Fruit fly (Drosophila melanogaster) whole organism, embryonic: ENCODE results near the gene fliI.

Experiments used
- Atf6 ChIP-seq: fragments of 200-800 bp; sonication (Bioruptor generic); IDR thresholded peaks from 2 replicates; pipeline ENCODE4 v1.3.6; 2022; ENCODE audit warnings: missing biosample characterization, missing genetic modification characterization
- Bgb ChIP-seq: fragments of 200-800 bp; sonication (Bioruptor generic); IDR thresholded peaks from 2 replicates; pipeline ENCODE4 v1.3.6; 2022; ENCODE audit warnings: missing biosample characterization, missing genetic modification characterization; ENCODE audit not compliant: partially characterized antibody
- CG10462 ChIP-seq: fragments of 200-800 bp; sonication (Bioruptor generic); optimal IDR thresholded peaks from 2 replicates; lab custom pipeline; 2016; ENCODE audit warnings: missing biosample characterization, missing genetic modification characterization
- CG10654 ChIP-seq: fragments of 200-800 bp; sonication (Bioruptor generic); optimal IDR thresholded peaks from 2 replicates; lab custom pipeline; 2016; ENCODE audit warnings: missing biosample characterization, missing genetic modification characterization
- CG11695 ChIP-seq: fragments of 200-800 bp; sonication (Bioruptor generic); IDR thresholded peaks from 3 replicates; pipeline ENCODE4 v1.3.6; 2022; ENCODE audit warnings: missing biosample characterization, missing genetic modification characterization
- CG1233 ChIP-seq: fragments of 200-800 bp; sonication (Bioruptor generic); optimal IDR thresholded peaks from 4 replicates; lab custom pipeline; 2018; ENCODE audit warnings: missing biosample characterization, mild to moderate bottlenecking, missing genetic modification characterization
- CG13775 ChIP-seq: fragments of 200-800 bp; sonication (Bioruptor generic); optimal IDR thresholded peaks from 3 replicates; lab custom pipeline; 2017; ENCODE audit warnings: missing biosample characterization, mild to moderate bottlenecking, missing genetic modification characterization
- CG14710 ChIP-seq: fragments of 200-800 bp; sonication (Bioruptor generic); optimal IDR thresholded peaks from 3 replicates; lab custom pipeline; 2019; ENCODE audit warnings: missing biosample characterization, mild to moderate bottlenecking, missing genetic modification characterization, moderate library complexity
- CG15073 ChIP-seq: fragments of 200-800 bp; sonication (Bioruptor generic); optimal IDR thresholded peaks from 2 replicates; lab custom pipeline; 2016; ENCODE audit warnings: missing biosample characterization, missing genetic modification characterization
- CG15479 ChIP-seq: fragments of 200-800 bp; sonication (Bioruptor generic); optimal IDR thresholded peaks from 3 replicates; lab custom pipeline; 2019; ENCODE audit warnings: missing biosample characterization, mild to moderate bottlenecking, missing genetic modification characterization, moderate library complexity
- CG16779 ChIP-seq: fragments of 200-800 bp; sonication (Bioruptor generic); IDR thresholded peaks from 2 replicates; pipeline ENCODE4 v1.3.6; 2022; ENCODE audit warnings: missing biosample characterization, missing genetic modification characterization
- CG17328 ChIP-seq: fragments of 200-800 bp; sonication (Bioruptor generic); IDR thresholded peaks from 2 replicates; pipeline ENCODE4 v1.3.6; 2022; ENCODE audit warnings: missing biosample characterization, missing genetic modification characterization
- CG17829 ChIP-seq: fragments of 200-800 bp; optimal IDR thresholded peaks from 2 replicates; lab custom pipeline; 2019; ENCODE audit warnings: missing biosample characterization, mild to moderate bottlenecking, missing genetic modification characterization, moderate library complexity
- CG1792 ChIP-seq: fragments of 200-800 bp; sonication (Bioruptor generic); optimal IDR thresholded peaks from 2 replicates; lab custom pipeline; 2016; ENCODE audit warnings: missing biosample characterization, missing genetic modification characterization
- CG3281 ChIP-seq: fragments of 200-800 bp; sonication (Bioruptor generic); optimal IDR thresholded peaks from 3 replicates; lab custom pipeline; 2017; ENCODE audit warnings: missing biosample characterization, mild to moderate bottlenecking, missing genetic modification characterization
- CG6683 ChIP-seq: fragments of 200-800 bp; sonication (Bioruptor generic); optimal IDR thresholded peaks from 2 replicates; lab custom pipeline; 2017; ENCODE audit warnings: missing biosample characterization, mild to moderate bottlenecking, missing genetic modification characterization, missing genetic modification reagents
- CG7745 ChIP-seq: fragments of 200-800 bp; sonication (Bioruptor generic); optimal IDR thresholded peaks from 2 replicates; lab custom pipeline; 2018; ENCODE audit warnings: missing biosample characterization, mild to moderate bottlenecking, missing genetic modification characterization, moderate library complexity
- Deaf1 ChIP-seq: fragments of 200-800 bp; optimal IDR thresholded peaks from 3 replicates; lab custom pipeline; 2019; ENCODE audit warnings: missing biosample characterization, mild to moderate bottlenecking, missing genetic modification characterization, moderate library complexity
- Dip2 ChIP-seq: fragments of 200-800 bp; sonication (Bioruptor generic); IDR thresholded peaks from 2 replicates; pipeline ENCODE4 v1.3.6; 2022; ENCODE audit warnings: missing biosample characterization, missing genetic modification characterization
- Drgx ChIP-seq: fragments of 200-800 bp; sonication (Bioruptor generic); IDR thresholded peaks from 2 replicates; pipeline ENCODE4 v1.3.6; 2022; ENCODE audit warnings: missing biosample characterization, missing genetic modification characterization
- GATAe ChIP-seq: fragments of 200-800 bp; sonication (Bioruptor generic); conservative IDR thresholded peaks from 2 replicates; pipeline ENCODE4 v1.3.6; 2022; ENCODE audit warnings: missing biosample characterization, missing genetic modification characterization
- HHEX ChIP-seq: fragments of 200-800 bp; sonication (Bioruptor generic); optimal IDR thresholded peaks from 3 replicates; lab custom pipeline; 2017; ENCODE audit warnings: missing biosample characterization, mild to moderate bottlenecking, missing genetic modification characterization, missing genetic modification reagents
- HLHmδ ChIP-seq: fragments of 200-800 bp; sonication (Bioruptor generic); optimal IDR thresholded peaks from 2 replicates; lab custom pipeline; 2018; ENCODE audit warnings: missing biosample characterization, mild to moderate bottlenecking, missing genetic modification characterization, moderate library complexity
- Lim3 ChIP-seq: fragments of 200-800 bp; sonication (Bioruptor generic); IDR thresholded peaks from 2 replicates; pipeline ENCODE4 v1.3.6; 2022; ENCODE audit warnings: missing biosample characterization, missing genetic modification characterization
- MESR4 ChIP-seq: fragments of 200-800 bp; sonication (Bioruptor generic); optimal IDR thresholded peaks from 2 replicates; lab custom pipeline; 2018; ENCODE audit warnings: missing biosample characterization, mild to moderate bottlenecking, missing genetic modification characterization, moderate library complexity
- Med ChIP-seq: fragments of 200-800 bp; sonication (Bioruptor generic); peaks from one replicate; lab custom pipeline; 2016; ENCODE audit warnings: missing biosample characterization, missing genetic modification characterization, mild to moderate bottlenecking, inconsistent platforms, moderate library complexity
- Mrtf ChIP-seq: fragments of 200-800 bp; sonication (Bioruptor generic); IDR thresholded peaks from 3 replicates; pipeline ENCODE4 v1.3.6; 2022; ENCODE audit warnings: missing biosample characterization, missing genetic modification characterization
- Sox102F ChIP-seq: fragments of 200-800 bp; sonication (Bioruptor generic); optimal IDR thresholded peaks from 2 replicates; lab custom pipeline; 2018; ENCODE audit warnings: missing biosample characterization, mild to moderate bottlenecking, missing genetic modification characterization, moderate library complexity
- TFAM ChIP-seq: fragments of 200-800 bp; sonication (Bioruptor generic); optimal IDR thresholded peaks from 2 replicates; lab custom pipeline; 2017; ENCODE audit warnings: missing biosample characterization, missing genetic modification characterization, inconsistent platforms
- bab2 ChIP-seq: fragments of 200-800 bp; sonication (Bioruptor generic); optimal IDR thresholded peaks from 2 replicates; lab custom pipeline; 2016; ENCODE audit warnings: missing biosample characterization, missing genetic modification characterization
- bowl ChIP-seq: fragments of 200-800 bp; sonication (Bioruptor generic); IDR thresholded peaks from 2 replicates; pipeline ENCODE4 v1.3.6; 2022; ENCODE audit warnings: missing biosample characterization, missing genetic modification characterization
- cad ChIP-seq: fragments of >200 bp; optimal IDR thresholded peaks from 2 replicates; lab custom pipeline; 2017; ENCODE audit warnings: missing biosample characterization, missing genetic modification characterization
- cas ChIP-seq: fragments of 200-800 bp; sonication (Bioruptor generic); IDR thresholded peaks from 2 replicates; pipeline ENCODE4 v1.3.6; 2022; ENCODE audit warnings: missing biosample characterization, missing genetic modification characterization
- corto ChIP-seq: fragments of 200-800 bp; sonication (Bioruptor generic); optimal IDR thresholded peaks from 2 replicates; lab custom pipeline; 2016; ENCODE audit warnings: missing biosample characterization, mild to moderate bottlenecking, missing genetic modification characterization, moderate library complexity
- cwo ChIP-seq: fragments of 200-800 bp; sonication (Bioruptor generic); optimal IDR thresholded peaks from 3 replicates; lab custom pipeline; 2017; ENCODE audit warnings: missing biosample characterization, missing genetic modification characterization, mild to moderate bottlenecking, moderate library complexity, missing genetic modification reagents
- emc ChIP-seq: fragments of 200-800 bp; sonication (Bioruptor generic); optimal IDR thresholded peaks from 2 replicates; lab custom pipeline; 2016; ENCODE audit warnings: missing biosample characterization, missing genetic modification characterization
- eve ChIP-seq, 2 experiments: fragments of >200 bp; optimal IDR thresholded peaks; 2 replicates each; lab custom pipeline; 2017; ENCODE audit warnings: missing biosample characterization in 2 of 2, missing genetic modification characterization in 2 of 2
- exex ChIP-seq: fragments of 200-800 bp; sonication (Bioruptor generic); optimal IDR thresholded peaks from 4 replicates; lab custom pipeline; 2018; ENCODE audit warnings: missing biosample characterization, mild to moderate bottlenecking, missing genetic modification characterization, moderate library complexity
- fd102C ChIP-seq: fragments of 200-800 bp; sonication (Bioruptor generic); optimal IDR thresholded peaks from 2 replicates; lab custom pipeline; 2018; ENCODE audit warnings: missing biosample characterization, mild to moderate bottlenecking, missing genetic modification characterization, moderate library complexity
- fru ChIP-seq: fragments of >200 bp; optimal IDR thresholded peaks from 2 replicates; lab custom pipeline; 2017
- kah ChIP-seq: fragments of 200-800 bp; sonication (Bioruptor generic); optimal IDR thresholded peaks from 2 replicates; lab custom pipeline; 2018; ENCODE audit warnings: missing biosample characterization, mild to moderate bottlenecking, missing genetic modification characterization
- klu ChIP-seq: fragments of 200-800 bp; sonication (Bioruptor generic); IDR thresholded peaks from 2 replicates; pipeline ENCODE4 v1.3.6; 2022; ENCODE audit warnings: missing biosample characterization, missing genetic modification characterization
- nau ChIP-seq: fragments of 200-800 bp; sonication (Bioruptor generic); optimal IDR thresholded peaks from 3 replicates; lab custom pipeline; 2017; ENCODE audit warnings: missing biosample characterization, mild to moderate bottlenecking, missing genetic modification characterization, missing genetic modification reagents
- nerfin-2 ChIP-seq: fragments of 200-800 bp; sonication (Bioruptor generic); IDR thresholded peaks from 2 replicates; pipeline ENCODE4 v1.3.6; 2022; ENCODE audit warnings: missing biosample characterization, missing genetic modification characterization; ENCODE audit not compliant: partially characterized antibody
- nom ChIP-seq: fragments of 200-800 bp; sonication (Bioruptor generic); optimal IDR thresholded peaks from 2 replicates; lab custom pipeline; 2017; ENCODE audit warnings: missing biosample characterization, missing genetic modification characterization, mild to moderate bottlenecking, moderate library complexity, missing genetic modification reagents
- p53 ChIP-seq: fragments of 200-800 bp; sonication (Bioruptor generic); optimal IDR thresholded peaks from 2 replicates; lab custom pipeline; 2016; ENCODE audit warnings: missing biosample characterization, missing genetic modification characterization
- peb ChIP-seq: fragments of 200-800 bp; sonication (Bioruptor generic); IDR thresholded peaks from 2 replicates; pipeline ENCODE4 v1.3.6; 2022; ENCODE audit warnings: missing biosample characterization, missing genetic modification characterization
- pita ChIP-seq: fragments of 200-800 bp; sonication (Bioruptor generic); optimal IDR thresholded peaks from 2 replicates; lab custom pipeline; 2017; ENCODE audit warnings: missing biosample characterization, mild to moderate bottlenecking, missing genetic modification characterization
- seq ChIP-seq: fragments of 200-800 bp; sonication (Bioruptor generic); IDR thresholded peaks from 2 replicates; pipeline ENCODE4 v1.3.6; 2022; ENCODE audit warnings: missing biosample characterization, missing genetic modification characterization
- tap ChIP-seq: fragments of 200-800 bp; optimal IDR thresholded peaks from 3 replicates; lab custom pipeline; 2019; ENCODE audit warnings: missing biosample characterization, mild to moderate bottlenecking, missing genetic modification characterization, moderate library complexity
- trem ChIP-seq: fragments of 200-800 bp; optimal IDR thresholded peaks from 3 replicates; lab custom pipeline; 2019; ENCODE audit warnings: missing biosample characterization, mild to moderate bottlenecking, missing genetic modification characterization, moderate library complexity

The fliI gene

DNA sequence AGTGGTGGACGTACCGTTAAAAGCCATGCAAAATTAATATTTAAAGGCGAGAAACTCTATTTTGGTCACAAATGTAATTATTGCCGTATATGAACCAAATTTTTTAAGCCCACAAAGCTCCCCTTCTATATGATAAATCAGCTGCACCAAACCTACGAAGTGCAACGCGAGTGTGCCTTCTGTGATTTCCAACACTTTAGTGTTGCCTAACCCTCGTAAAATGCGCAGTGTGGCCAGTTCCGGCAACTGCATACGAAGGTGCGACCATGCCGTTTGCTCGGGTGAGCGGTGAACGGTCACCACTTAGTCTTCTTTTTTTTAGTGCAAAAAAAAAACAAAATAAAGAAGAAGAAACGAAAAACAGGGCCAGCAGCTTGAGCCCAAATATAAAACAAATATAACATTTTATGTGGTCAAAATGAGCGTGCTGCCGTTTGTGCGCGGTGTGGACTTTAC is at the start of gene fliI, which contains the start of gene tty (continued):
- peak; percentile 98 for TF ChIP-seq nom (GFP tag; lab: Kevin White, UChicago)
- peak; percentile 70 for TF ChIP-seq MESR4 (GFP tag; lab: Kevin White, UChicago)
- peak; percentile 92 for TF ChIP-seq Drgx (GFP tag; lab: Robert Waterston, UW)
- no peak for TF ChIP-seq pita (GFP tag; lab: Kevin White, UChicago)
- peak; percentile 76 for TF ChIP-seq peb (GFP tag; lab: Robert Waterston, UW)
- TF ChIP-seq eve (GFP tag; optimal IDR thresholded peaks at IDR 0.05; lab: Kevin White, UChicago) = no peak
- peak; percentile 80 for TF ChIP-seq Sox102F
- peak; percentile 84 for TF ChIP-seq CG13775 (GFP tag; lab: Kevin White, UChicago)
- TF ChIP-seq p53 (GFP tag; lab: Kevin White, UChicago) = peak; percentile 48
- peak; percentile 30 for TF ChIP-seq CG6683 (GFP tag; lab: Kevin White, UChicago)
- TF ChIP-seq CG1233 = peak; percentile 69
- peak; percentile 54 for TF ChIP-seq Deaf1 (tag; lab: Kevin White, UChicago)
- peak; percentile 89 for TF ChIP-seq Mrtf (GFP tag; lab: Robert Waterston, UW)
- no peak for TF ChIP-seq exex (tag; lab: Kevin White, UChicago)
- TF ChIP-seq seq = peak; percentile 79
- TF ChIP-seq nau (GFP tag; lab: Kevin White, UChicago) = no peak
- TF ChIP-seq CG10654 (GFP tag; lab: Kevin White, UChicago) = peak; percentile 78
- peak; percentile 72 for TF ChIP-seq bowl (GFP tag; lab: Robert Waterston, UW)
- no peak for TF ChIP-seq nerfin-2 (GFP tag; lab: Robert Waterston, UW)
- TF ChIP-seq Lim3 (GFP tag; lab: Robert Waterston, UW) = peak; percentile 46; the same call in 1 of the 2 replicates
- TF ChIP-seq trem (tag; lab: Kevin White, UChicago) = peak; percentile 60
- peak; percentile 60 for TF ChIP-seq tap (tag; lab: Kevin White, UChicago)
- no peak for TF ChIP-seq fd102C
- no peak for TF ChIP-seq HLHmδ (GFP tag; lab: Kevin White, UChicago)
- TF ChIP-seq CG7745 (tag; lab: Kevin White, UChicago) = no peak
- peak; percentile 66 for TF ChIP-seq CG17829 (tag; lab: Kevin White, UChicago)
- TF ChIP-seq CG17328 (GFP tag; lab: Robert Waterston, UW) = peak; percentile 88
- TF ChIP-seq CG3281 (GFP tag; lab: Kevin White, UChicago) = peak; percentile 74
- TF ChIP-seq cad = no peak
- TF ChIP-seq cwo (GFP tag; lab: Kevin White, UChicago) = peak; percentile 60
- TF ChIP-seq HHEX (GFP tag; lab: Kevin White, UChicago) = peak; percentile 77
- TF ChIP-seq emc = peak; percentile 71
- TF ChIP-seq CG16779 (GFP tag; lab: Robert Waterston, UW) = peak; percentile 53; the same call in 1 of the 2 replicates
- TF ChIP-seq Dip2 = no peak
- peak; percentile 77 for TF ChIP-seq CG14710 (tag; lab: Kevin White, UChicago)
- peak; percentile 88 for TF ChIP-seq CG11695 (GFP tag; lab: Robert Waterston, UW)
- TF ChIP-seq Bgb (GFP tag; lab: Robert Waterston, UW) = no peak
- peak; percentile 70; the same call in 1 of the 2 replicates for TF ChIP-seq cas
- TF ChIP-seq fru (lab: Kevin White, UChicago) = no peak
- TF ChIP-seq CG15073 (GFP tag; lab: Kevin White, UChicago) = peak; percentile 93
- TF ChIP-seq CG1792 (GFP tag; lab: Kevin White, UChicago) = peak; percentile 55
- TF ChIP-seq GATAe (GFP tag; lab: Robert Waterston, UW) = peak; percentile 45; the same call in 1 of the 2 replicates
- TF ChIP-seq Med (GFP tag; lab: Kevin White, UChicago) = peak; percentile 98
- TF ChIP-seq kah (GFP tag; lab: Kevin White, UChicago) = peak; percentile 6
- TF ChIP-seq klu (GFP tag; lab: Robert Waterston, UW) = peak; percentile 85
- no peak for TF ChIP-seq TFAM
- TF ChIP-seq CG15479 (GFP tag; lab: Kevin White, UChicago) = no peak
- TF ChIP-seq CG10462 (GFP tag; lab: Kevin White, UChicago) = peak; percentile 66
- peak; percentile 85 for TF ChIP-seq Atf6 (GFP tag; lab: Robert Waterston, UW)
- peak; percentile 81 for TF ChIP-seq bab2 (GFP tag; lab: Kevin White, UChicago)
- TF ChIP-seq corto (GFP tag; lab: Kevin White, UChicago) = no peak
